Worm (Caenorhabditis elegans) whole organism, young adult: ENCODE results near the gene C50E3.7.

Experiments
- attf-6 ChIP-seq: fragments of 200-800 bp; sonication (Bioruptor generic); IDR thresholded peaks from 2 replicates; pipeline ENCODE4 v1.3.6; 2022; ENCODE audit warnings: missing genetic modification reagents, missing genetic modification characterization, missing compliant biosample characterization
- ceh-58 ChIP-seq: fragments of 200-800 bp; sonication (Bioruptor generic); IDR thresholded peaks from 2 replicates; pipeline ENCODE4 v1.3.6; 2022; ENCODE audit warnings: missing genetic modification characterization, missing compliant biosample characterization
- ets-4 ChIP-seq: fragments of 200-800 bp; sonication (Bioruptor generic); optimal IDR thresholded peaks from 2 replicates; lab custom pipeline; 2018; ENCODE audit warnings: mild to moderate bottlenecking, missing genetic modification characterization, missing compliant biosample characterization
- nhr-27 ChIP-seq: fragments of 200-800 bp; sonication (Bioruptor generic); optimal IDR thresholded peaks from 2 replicates; lab custom pipeline; 2018; ENCODE audit warnings: mild to moderate bottlenecking, missing genetic modification characterization, moderate library complexity, missing compliant biosample characterization
- sdz-38 ChIP-seq: sonication (generic microtip); optimal IDR thresholded peaks from 2 replicates; lab custom pipeline; 2016; ENCODE audit warnings: missing genotype, missing genetic modification characterization, missing compliant biosample characterization
- tbp1 ChIP-seq: fragments of 200-800 bp; sonication (Bioruptor generic); optimal IDR thresholded peaks from 2 replicates; lab custom pipeline; 2018; ENCODE audit warnings: mild to moderate bottlenecking, missing genetic modification characterization, missing compliant biosample characterization
- zfh-2 ChIP-seq: fragments of 200-800 bp; sonication (Bioruptor generic); conservative IDR thresholded peaks from 2 replicates; pipeline ENCODE4 v1.3.6; 2022; ENCODE audit warnings: missing genetic modification reagents, missing genetic modification characterization, missing compliant biosample characterization

DNA sequence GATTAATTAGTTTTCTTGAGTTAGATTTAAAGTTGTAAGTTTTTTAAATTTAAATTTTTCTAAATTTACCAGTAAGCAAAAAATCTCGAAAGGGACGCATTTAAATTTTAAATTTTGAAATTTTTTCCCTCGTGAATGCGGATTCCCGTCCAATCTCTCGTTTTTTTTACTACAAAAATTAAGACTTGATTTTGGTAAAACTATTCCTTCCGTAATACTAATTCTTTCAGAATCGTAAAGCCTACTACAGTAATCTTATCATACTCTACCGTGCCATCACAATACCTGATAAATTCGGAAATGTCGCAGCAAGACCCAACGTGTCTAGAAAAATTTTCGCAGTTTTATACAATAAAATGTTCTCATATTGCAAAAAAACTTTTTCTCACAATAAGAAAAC is 53.0 kb downstream of the C50E3.7 start, which contains the start of the genes C54F6.19 and nhx-3:
- no peak for TF ChIP-seq zfh-2 (GFP tag; lab: Robert Waterston, UW)
- no peak for TF ChIP-seq tbp1 (GFP tag; lab: Kevin White, UChicago)
- TF ChIP-seq ets-4 (GFP tag; lab: Kevin White, UChicago): no peak
- TF ChIP-seq attf-6 (GFP tag; lab: Robert Waterston, UW): no peak
- TF ChIP-seq ceh-58: no peak
- no peak for TF ChIP-seq nhr-27 (tag; lab: Kevin White, UChicago)
- no peak for TF ChIP-seq sdz-38 (tag; lab: Kevin White, UChicago)
